Fruit fly (Drosophila melanogaster): ENCODE results near the gene Hsp23.

Hsp23 gene

dm6 chr3L:9419328-9419727 lies 37.6 kb downstream of the Hsp23 start (continued):
- TF ChIP-seq CG5180 (GFP tag; optimal IDR thresholded peaks at IDR 0.05) (no peak), sisA (GFP tag; IDR thresholded peaks at IDR 0.05) (peak; percentile 32; the same call in 1 of the 2 replicates), Ptx1 (GFP tag; IDR thresholded peaks at IDR 0.05) (0 out of 2 replicates have a peak, but pooled peaks have one; percentile 20), slou (GFP tag; optimal IDR thresholded peaks at IDR 0.05) (no peak), scrt (GFP tag; optimal IDR thresholded peaks at IDR 0.05) (no peak), Drgx (GFP tag; IDR thresholded peaks at IDR 0.05) (peak; percentile 83)

dm6 chr3L:9420054-9420818 lies 38.6 kb downstream of the Hsp23 start:
- TF ChIP-seq CG7839 (tag; optimal IDR thresholded peaks at IDR 0.05) = peak; percentile 58
- peak; percentile 54; the same call in 1 of the 2 replicates for TF ChIP-seq stc (GFP tag; IDR thresholded peaks at IDR 0.05)
- peak; percentile 11 for TF ChIP-seq Hr3 (GFP tag; optimal IDR thresholded peaks at IDR 0.05)
- no peak for TF ChIP-seq ewg (GFP tag; optimal IDR thresholded peaks at IDR 0.05)
- TF ChIP-seq CG15514 (GFP tag; optimal IDR thresholded peaks at IDR 0.05) = peak; percentile 24
- TF ChIP-seq phol (tag; optimal IDR thresholded peaks at IDR 0.05) = peak; percentile 41
- peak; percentile 2 for TF ChIP-seq CG1529 (GFP tag; optimal IDR thresholded peaks at IDR 0.05)
- TF ChIP-seq Dbx (GFP tag; IDR thresholded peaks at IDR 0.05) = 0 out of 3 replicates have a peak, but pooled peaks have one; percentile 32
- TF ChIP-seq cas (GFP tag; IDR thresholded peaks at IDR 0.05) = no peak
- peak in 1 of 2 experiments; percentile 32 for TF ChIP-seq Hr78 (GFP tag; optimal IDR thresholded peaks at IDR 0.05)
- TF ChIP-seq HLH54F (GFP tag; optimal IDR thresholded peaks at IDR 0.05) = no peak
- TF ChIP-seq Lim3 (GFP tag; IDR thresholded peaks at IDR 0.05) = 0 out of 2 replicates have a peak, but pooled peaks have one; percentile 19
- no peak for TF ChIP-seq Lhr (GFP tag; optimal IDR thresholded peaks at IDR 0.05)
- TF ChIP-seq Bteb2 (GFP tag; optimal IDR thresholded peaks at IDR 0.05) = peak; percentile 16
- TF ChIP-seq esg (GFP tag; conservative IDR thresholded peaks at IDR 0.05) = peak; percentile 63; the same call in 1 of the 2 replicates
- no peak for TF ChIP-seq CG1792 (GFP tag; optimal IDR thresholded peaks at IDR 0.05)
- TF ChIP-seq CG11695 (GFP tag; IDR thresholded peaks at IDR 0.05) = peak; percentile 74; the same call in 2 of the 3 replicates
- peak; percentile 51; the same call in 1 of the 2 replicates for TF ChIP-seq Rfx (GFP tag; IDR thresholded peaks at IDR 0.05)
- TF ChIP-seq Usf (GFP tag; optimal IDR thresholded peaks at IDR 0.05) = no peak
- TF ChIP-seq bab2 (GFP tag; optimal IDR thresholded peaks at IDR 0.05) = peak; percentile 18
- no peak for TF ChIP-seq prd (optimal IDR thresholded peaks at IDR 0.05)
- TF ChIP-seq prd (GFP tag; IDR thresholded peaks at IDR 0.05) = peak; percentile 56; the same call in 2 of the 3 replicates
- peak in 1 of 3 experiments; percentile 7 for TF ChIP-seq lola (GFP tag; optimal IDR thresholded peaks at IDR 0.05)
- no peak for TF ChIP-seq crc (GFP tag; optimal IDR thresholded peaks at IDR 0.05)
- no peak for TF ChIP-seq CG6654 (GFP tag; optimal IDR thresholded peaks at IDR 0.05)
- TF ChIP-seq CG5180 (GFP tag; optimal IDR thresholded peaks at IDR 0.05) = no peak
- peak; percentile 22 for TF ChIP-seq CG12659 (GFP tag; optimal IDR thresholded peaks at IDR 0.05)
- TF ChIP-seq sna (GFP tag; IDR thresholded peaks at IDR 0.05; ENCODE audit: partially characterized antibody) = no peak
- peak; percentile 50 for TF ChIP-seq grau (tag; optimal IDR thresholded peaks at IDR 0.05)
- no peak for TF ChIP-seq D19B (GFP tag; optimal IDR thresholded peaks at IDR 0.05)
- TF ChIP-seq sug (tag; optimal IDR thresholded peaks at IDR 0.05) = peak; percentile 90
- 0 out of 3 replicates have a peak, but pooled peaks have one; percentile 26 for TF ChIP-seq CG17361 (GFP tag; IDR thresholded peaks at IDR 0.05)
- peak; percentile 29 for TF ChIP-seq Fer3 (tag; optimal IDR thresholded peaks at IDR 0.05)
- TF ChIP-seq CG2712 (tag; optimal IDR thresholded peaks at IDR 0.05) = peak; percentile 57
- peak; percentile 26 for TF ChIP-seq CG10209 (GFP tag; optimal IDR thresholded peaks at IDR 0.05)
- peak; percentile 34 for TF ChIP-seq Ssrp (tag; optimal IDR thresholded peaks at IDR 0.05)
- no peak for TF ChIP-seq ato (GFP tag; IDR thresholded peaks at IDR 0.05; ENCODE audit: partially characterized antibody)
- TF ChIP-seq jing (GFP tag; optimal IDR thresholded peaks at IDR 0.05) = peak; percentile 18
- no peak for TF ChIP-seq aop (GFP tag; IDR thresholded peaks at IDR 0.05)
- peak; percentile 21 for TF ChIP-seq Fer1 (GFP tag; optimal IDR thresholded peaks at IDR 0.05)
- TF ChIP-seq Chrac-16 (GFP tag; optimal IDR thresholded peaks at IDR 0.05) = peak; percentile 17

Measured in whole organism, embryonic.